Fruit fly (Drosophila melanogaster): ENCODE data around the gene Mct1.

The Mct1 gene

DNA sequence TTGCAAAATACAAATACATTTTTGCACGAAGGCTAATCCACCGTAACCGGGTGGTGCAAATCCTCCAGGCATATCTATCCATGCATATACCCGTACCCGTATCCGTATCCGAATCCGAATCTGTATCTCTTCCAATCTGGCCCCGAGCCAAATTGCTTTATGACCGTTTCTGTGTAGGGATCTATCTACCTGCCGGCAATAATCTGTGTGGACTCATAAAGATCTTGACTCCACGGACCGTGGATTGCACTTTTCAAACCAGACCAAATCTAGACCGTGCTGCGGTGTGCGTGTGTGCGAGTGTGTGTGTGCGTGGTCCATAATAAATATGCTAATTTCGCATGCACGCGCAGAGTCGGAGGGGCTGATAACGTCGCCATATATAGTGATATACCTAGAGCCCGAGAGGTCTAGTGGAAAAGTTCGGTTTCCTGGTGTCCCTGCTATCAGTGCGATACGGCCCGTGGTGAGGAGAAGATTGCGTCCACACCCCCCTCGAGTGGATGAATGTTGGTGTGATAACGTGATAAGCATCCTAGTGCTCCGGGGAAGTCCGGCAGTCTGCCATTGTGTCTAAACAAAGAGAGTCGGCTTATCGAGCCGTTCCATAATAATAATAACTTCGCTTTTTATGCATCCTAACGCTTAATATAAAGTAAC is 46.6 kb upstream of the Mct1 start:
- TF ChIP-seq CG32121 (GFP tag; IDR thresholded peaks at IDR 0.05) (no peak), rn (GFP tag; IDR thresholded peaks at IDR 0.05) (no peak), CG8301 (tag; optimal IDR thresholded peaks at IDR 0.05) (no peak), D1 (tag; optimal IDR thresholded peaks at IDR 0.05) (no peak), CG34367 (tag; optimal IDR thresholded peaks at IDR 0.05) (no peak)

DNA sequence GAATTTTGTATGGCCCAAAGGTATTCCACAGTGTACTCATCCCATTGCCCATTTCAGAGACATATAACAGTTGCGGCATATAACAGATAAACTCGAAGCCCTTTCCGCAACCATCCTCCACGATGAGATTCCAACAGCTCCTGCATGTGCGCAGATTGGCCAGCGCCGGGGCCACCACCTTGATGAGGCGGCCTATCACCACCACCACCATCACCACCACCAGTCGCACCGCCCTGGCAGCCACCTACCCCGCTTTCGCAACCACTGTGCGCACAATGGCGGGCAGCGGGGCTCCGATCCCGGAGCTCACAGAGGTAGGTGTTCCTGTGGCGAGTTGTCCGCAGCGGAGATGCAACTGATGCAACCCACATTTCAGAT is 46.1 kb upstream of the Mct1 start:
- no peak for TF ChIP-seq rn (GFP tag; IDR thresholded peaks at IDR 0.05)
- TF ChIP-seq fd96Ca (GFP tag; IDR thresholded peaks at IDR 0.05), result no peak
- TF ChIP-seq gl (tag; optimal IDR thresholded peaks at IDR 0.05), result no peak
- TF ChIP-seq CG4496 (GFP tag; IDR thresholded peaks at IDR 0.05), result no peak
- TF ChIP-seq CG10348 (GFP tag; IDR thresholded peaks at IDR 0.05), result no peak
- no peak for TF ChIP-seq CG34367 (tag; optimal IDR thresholded peaks at IDR 0.05)
- no peak for TF ChIP-seq EcR (GFP tag; optimal IDR thresholded peaks at IDR 0.05)

dm6 chrX:2145114-2145513 is 43.9 kb upstream of the Mct1 start, which contains the start of gene Pgd:
TSS of gene Pgd (plus strand) at chrX:2145136.
- TF ChIP-seq Snoo (tag; optimal IDR thresholded peaks at IDR 0.05) (no peak), CG32121 (GFP tag; IDR thresholded peaks at IDR 0.05) (no peak), gl (tag; optimal IDR thresholded peaks at IDR 0.05) (no peak), Ets98B (GFP tag; IDR thresholded peaks at IDR 0.05) (peak; percentile 41; the same call in 1 of the 2 replicates), CG8301 (tag; optimal IDR thresholded peaks at IDR 0.05) (no peak), rn (GFP tag; IDR thresholded peaks at IDR 0.05) (no peak), D1 (tag; optimal IDR thresholded peaks at IDR 0.05) (no peak), CG10348 (GFP tag; IDR thresholded peaks at IDR 0.05) (no peak), CG12605 (GFP tag; IDR thresholded peaks at IDR 0.05) (peak; percentile 47), Pif1B (GFP tag; optimal IDR thresholded peaks at IDR 0.05) (no peak), CG4496 (GFP tag; IDR thresholded peaks at IDR 0.05) (peak; percentile 30; the same call in 1 of the 3 replicates), EcR (GFP tag; optimal IDR thresholded peaks at IDR 0.05) (peak; percentile 57)

dm6 chrX:2145690-2146470 is 43.1 kb upstream of the Mct1 start:
- TF ChIP-seq fd96Ca (GFP tag; IDR thresholded peaks at IDR 0.05), result peak; percentile 71; the same call in 2 of the 3 replicates
- peak; percentile 54 for TF ChIP-seq Pif1A (GFP tag; optimal IDR thresholded peaks at IDR 0.05)
- TF ChIP-seq CG34367 (tag; optimal IDR thresholded peaks at IDR 0.05), result peak; percentile 39
- no peak for TF ChIP-seq D1 (tag; optimal IDR thresholded peaks at IDR 0.05)
- peak; percentile 52 for TF ChIP-seq CG15710 (tag; optimal IDR thresholded peaks at IDR 0.05)
- TF ChIP-seq CG32121 (GFP tag; IDR thresholded peaks at IDR 0.05), result peak; percentile 52
- no peak for TF ChIP-seq CG13204 (GFP tag; optimal IDR thresholded peaks at IDR 0.05)
- peak; percentile 23; the same call in 1 of the 3 replicates for TF ChIP-seq CG4496 (GFP tag; IDR thresholded peaks at IDR 0.05)
- TF ChIP-seq CG12605 (GFP tag; IDR thresholded peaks at IDR 0.05), result no peak
- peak; percentile 25 for TF ChIP-seq Snoo (tag; optimal IDR thresholded peaks at IDR 0.05)
- TF ChIP-seq EcR (GFP tag; optimal IDR thresholded peaks at IDR 0.05), result peak; percentile 8
- TF ChIP-seq CG8301 (tag; optimal IDR thresholded peaks at IDR 0.05), result peak; percentile 31
- TF ChIP-seq CG9948 (tag; optimal IDR thresholded peaks at IDR 0.05), result peak; percentile 41
- TF ChIP-seq CG17806 (tag; optimal IDR thresholded peaks at IDR 0.05), result peak; percentile 46
- no peak for TF ChIP-seq CG10348 (GFP tag; IDR thresholded peaks at IDR 0.05)
- TF ChIP-seq Pif1B (GFP tag; optimal IDR thresholded peaks at IDR 0.05), result no peak
- TF ChIP-seq gl (tag; optimal IDR thresholded peaks at IDR 0.05), result no peak
- TF ChIP-seq CG8159 (tag; optimal IDR thresholded peaks at IDR 0.05), result peak; percentile 52
- TF ChIP-seq Ets98B (GFP tag; IDR thresholded peaks at IDR 0.05), result no peak; the same call in 1 of the 2 replicates
- no peak for TF ChIP-seq rn (GFP tag; IDR thresholded peaks at IDR 0.05)
- TF ChIP-seq CG14655 (GFP tag; optimal IDR thresholded peaks at IDR 0.05), result peak; percentile 60

DNA sequence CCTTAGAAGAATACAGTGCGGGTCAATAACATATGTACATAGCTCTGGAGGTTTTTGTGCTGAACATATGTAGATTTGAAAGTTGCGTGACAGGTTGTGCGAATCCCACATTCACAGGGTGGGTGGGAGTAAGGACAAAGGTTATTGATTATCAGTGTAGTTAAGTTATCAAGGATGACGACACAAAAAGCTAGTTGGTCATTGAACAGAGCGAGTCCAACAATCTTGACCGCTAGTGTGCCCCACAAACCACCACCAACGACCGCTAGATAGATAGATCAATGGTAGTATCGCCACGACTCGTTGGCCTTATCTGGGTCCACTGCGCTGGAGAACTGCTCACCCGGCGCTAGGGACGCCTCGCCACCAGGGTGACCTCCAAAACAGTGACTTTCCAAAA is 42.4 kb upstream of the Mct1 start:
- TF ChIP-seq Ets98B (GFP tag; IDR thresholded peaks at IDR 0.05), result no peak; the same call in 1 of the 2 replicates
- TF ChIP-seq CG8301 (tag; optimal IDR thresholded peaks at IDR 0.05), result peak; percentile 31
- peak; percentile 42; the same call in 1 of the 3 replicates for TF ChIP-seq fd96Ca (GFP tag; IDR thresholded peaks at IDR 0.05)
- peak; percentile 47; the same call in 2 of the 3 replicates for TF ChIP-seq CG4496 (GFP tag; IDR thresholded peaks at IDR 0.05)
- no peak for TF ChIP-seq D1 (tag; optimal IDR thresholded peaks at IDR 0.05)
- peak; percentile 17 for TF ChIP-seq EcR (GFP tag; optimal IDR thresholded peaks at IDR 0.05)
- TF ChIP-seq Snoo (tag; optimal IDR thresholded peaks at IDR 0.05), result no peak
- TF ChIP-seq CG12605 (GFP tag; IDR thresholded peaks at IDR 0.05), result peak; percentile 34; the same call in 1 of the 2 replicates

DNA sequence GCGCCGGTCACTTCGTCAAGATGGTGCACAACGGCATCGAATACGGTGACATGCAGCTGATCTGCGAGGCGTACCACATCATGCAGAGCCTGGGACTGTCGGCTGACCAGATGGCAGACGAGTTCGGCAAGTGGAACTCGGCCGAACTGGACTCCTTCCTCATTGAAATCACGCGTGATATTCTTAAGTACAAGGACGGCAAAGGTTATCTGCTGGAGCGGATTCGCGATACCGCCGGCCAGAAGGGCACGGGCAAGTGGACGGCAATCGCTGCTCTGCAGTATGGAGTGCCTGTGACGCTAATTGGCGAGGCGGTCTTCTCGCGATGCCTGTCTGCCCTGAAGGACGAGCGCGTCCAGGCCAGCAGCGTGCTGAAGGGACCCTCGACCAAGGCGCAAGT is 41.5 kb upstream of the Mct1 start:
- no peak for TF ChIP-seq CG34367 (tag; optimal IDR thresholded peaks at IDR 0.05)
- TF ChIP-seq D1 (tag; optimal IDR thresholded peaks at IDR 0.05), result no peak
- no peak for TF ChIP-seq Snoo (tag; optimal IDR thresholded peaks at IDR 0.05)
- TF ChIP-seq CG10348 (GFP tag; IDR thresholded peaks at IDR 0.05), result no peak
- TF ChIP-seq EcR (GFP tag; optimal IDR thresholded peaks at IDR 0.05), result no peak
- no peak for TF ChIP-seq CG14655 (GFP tag; optimal IDR thresholded peaks at IDR 0.05)
- TF ChIP-seq CG17806 (tag; optimal IDR thresholded peaks at IDR 0.05), result no peak
- TF ChIP-seq CG12605 (GFP tag; IDR thresholded peaks at IDR 0.05), result no peak
- TF ChIP-seq CG8301 (tag; optimal IDR thresholded peaks at IDR 0.05), result no peak
- no peak for TF ChIP-seq CG8159 (tag; optimal IDR thresholded peaks at IDR 0.05)
- no peak for TF ChIP-seq CG13204 (GFP tag; optimal IDR thresholded peaks at IDR 0.05)
- no peak for TF ChIP-seq rn (GFP tag; IDR thresholded peaks at IDR 0.05)
- no peak for TF ChIP-seq CG32121 (GFP tag; IDR thresholded peaks at IDR 0.05)
- TF ChIP-seq Pif1B (GFP tag; optimal IDR thresholded peaks at IDR 0.05), result no peak
- no peak for TF ChIP-seq Ets98B (GFP tag; IDR thresholded peaks at IDR 0.05)
- TF ChIP-seq CG9948 (tag; optimal IDR thresholded peaks at IDR 0.05), result no peak
